Fruit fly (Drosophila melanogaster) whole organism: ENCODE results near the gene CG43083.

Experiments
- CG8478 ChIP-seq: fragments of >200 bp; optimal IDR thresholded peaks from 2 replicates; lab custom pipeline; 2018; ENCODE audit warnings: inconsistent platforms
- Dll ChIP-seq: fragments of >200 bp; optimal IDR thresholded peaks from 2 replicates; lab custom pipeline; 2017
- EcR ChIP-seq, 2 experiments: fragments of >200 bp; optimal IDR thresholded peaks; 2 replicates each; lab custom pipeline; 2017; ENCODE audit warnings: missing biosample characterization in 2 of 2, missing genetic modification characterization in 2 of 2, missing genetic modification reagents in 2 of 2
- pan ChIP-seq: fragments of >200 bp; optimal IDR thresholded peaks from 2 replicates; lab custom pipeline; 2017
- psq ChIP-seq: fragments of >200 bp; optimal IDR thresholded peaks from 2 replicates; lab custom pipeline; 2017
- usp ChIP-seq: fragments of >200 bp; optimal IDR thresholded peaks from 2 replicates; lab custom pipeline; 2017; ENCODE audit warnings: missing biosample characterization, missing genetic modification characterization, mixed read lengths

CG43083 gene

dm6 chr3L:15649561-15649960, 1.2 kb downstream of the CG43083 start, which contains the start of the genes Eig71Ea and Eig71Eb:
TSS of gene Eig71Ea (minus strand) at chr3L:15649661.
TSS of gene Eig71Eb (plus strand) at chr3L:15649936.
- TF ChIP-seq EcR (GFP tag; optimal IDR thresholded peaks at IDR 0.05; lab: Kevin White, UChicago) (no peak), usp (GFP tag; lab: Kevin White, UChicago) (no peak), Dll (lab: Kevin White, UChicago) (no peak), pan (no peak), psq (lab: Kevin White, UChicago) (no peak), CG8478 (lab: Kevin White, UChicago) (no peak)

dm6 chr3L:15650552-15650951, 2.2 kb downstream of the CG43083 start, which contains the start of gene CG43084:
TSS of gene CG43084 (plus strand) at chr3L:15650852.
- TF ChIP-seq psq (lab: Kevin White, UChicago) (no peak), pan (no peak), Dll (lab: Kevin White, UChicago) (no peak), usp (GFP tag; lab: Kevin White, UChicago) (no peak), EcR (GFP tag; optimal IDR thresholded peaks at IDR 0.05; lab: Kevin White, UChicago) (no peak), CG8478 (lab: Kevin White, UChicago) (no peak)

- TF ChIP-seq usp (GFP tag; lab: Kevin White, UChicago) (no peak), psq (lab: Kevin White, UChicago) (no peak), EcR (GFP tag; optimal IDR thresholded peaks at IDR 0.05; lab: Kevin White, UChicago) (no peak), pan (no peak), Dll (lab: Kevin White, UChicago) (no peak), CG8478 (lab: Kevin White, UChicago) (no peak)
Observed at dm6 chr3L:15652154-15652553, 3.8 kb downstream of the CG43083 start, which contains the start of the genes Eig71Ec and Eig71Ed. TSS of gene Eig71Ec (minus strand) at chr3L:15652254. TSS of gene Eig71Ed (plus strand) at chr3L:15652537.

DNA sequence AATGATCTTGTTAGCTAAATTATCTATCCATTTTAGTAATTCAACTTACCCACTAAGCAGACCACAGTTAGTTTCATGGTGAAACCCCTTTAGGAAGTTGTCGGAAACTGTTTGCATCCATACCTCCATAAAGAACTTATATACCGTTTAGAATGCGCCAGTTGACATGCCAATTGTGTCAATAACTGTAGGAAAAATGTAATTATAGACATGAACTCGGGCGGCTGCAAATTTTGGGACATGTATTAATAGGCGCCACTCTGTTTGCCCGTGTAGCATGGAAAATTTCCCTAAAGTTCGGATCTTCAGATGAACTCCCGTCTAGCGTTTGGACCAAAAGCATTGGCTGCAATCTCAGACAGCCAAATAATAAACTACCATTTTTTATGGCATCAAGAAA, 7.5 kb downstream of the CG43083 start, which contains the start of gene Eig71Ee:
TSS of gene Eig71Ee (minus strand) at position 101 of the 400 bp plus-strand sequence.
- TF ChIP-seq psq (lab: Kevin White, UChicago) (no peak), usp (GFP tag; lab: Kevin White, UChicago) (no peak), EcR (GFP tag; optimal IDR thresholded peaks at IDR 0.05; lab: Kevin White, UChicago) (no peak), pan (no peak), CG8478 (lab: Kevin White, UChicago) (no peak), Dll (lab: Kevin White, UChicago) (no peak)

- TF ChIP-seq CG8478 (lab: Kevin White, UChicago) = no peak
- TF ChIP-seq EcR (GFP tag; optimal IDR thresholded peaks at IDR 0.05; lab: Kevin White, UChicago) = no peak
- no peak for TF ChIP-seq Dll (lab: Kevin White, UChicago)
- TF ChIP-seq pan = no peak
- no peak for TF ChIP-seq usp (GFP tag; lab: Kevin White, UChicago)
- no peak for TF ChIP-seq psq (lab: Kevin White, UChicago)
Observed at dm6 chr3L:15657290-15657689, 8.9 kb downstream of the CG43083 start, which contains the start of the genes Eig71Ef and Eig71Eg. TSS of gene Eig71Ef (minus strand) at chr3L:15657390. TSS of gene Eig71Eg (plus strand) at chr3L:15657628.

dm6 chr3L:15659341-15659740, 11.0 kb downstream of the CG43083 start, which contains the start of the genes Eig71Eh and Eig71Ei:
TSS of gene Eig71Eh (minus strand) at chr3L:15659441.
TSS of gene Eig71Ei (plus strand) at chr3L:15659707.
- TF ChIP-seq EcR (GFP tag; optimal IDR thresholded peaks at IDR 0.05; lab: Kevin White, UChicago) (no peak), Dll (lab: Kevin White, UChicago) (no peak), pan (no peak), psq (lab: Kevin White, UChicago) (no peak), usp (GFP tag; lab: Kevin White, UChicago) (no peak), CG8478 (lab: Kevin White, UChicago) (no peak)

dm6 chr3L:15660915-15661314, 12.5 kb downstream of the CG43083 start, which contains the start of the genes Eig71Ej and Eig71Ek:
TSS of gene Eig71Ej (minus strand) at chr3L:15661015.
TSS of gene Eig71Ek (plus strand) at chr3L:15661248.
- TF ChIP-seq psq (lab: Kevin White, UChicago) (no peak), CG8478 (lab: Kevin White, UChicago) (no peak), usp (GFP tag; lab: Kevin White, UChicago) (no peak), EcR (GFP tag; optimal IDR thresholded peaks at IDR 0.05; lab: Kevin White, UChicago) (no peak), Dll (lab: Kevin White, UChicago) (no peak), pan (no peak)

- TF ChIP-seq psq (lab: Kevin White, UChicago) = no peak
Observed at dm6 chr3L:15661567-15661966, 13.2 kb downstream of the CG43083 start, which contains the start of gene CG43082. TSS of gene CG43082 (plus strand) at chr3L:15661867.

- TF ChIP-seq EcR (GFP tag; optimal IDR thresholded peaks at IDR 0.05; lab: Kevin White, UChicago) = no peak
- no peak for TF ChIP-seq Dll (lab: Kevin White, UChicago)
- TF ChIP-seq psq (lab: Kevin White, UChicago) = no peak
- TF ChIP-seq CG8478 (lab: Kevin White, UChicago) = no peak
- TF ChIP-seq pan = no peak
- TF ChIP-seq usp (GFP tag; lab: Kevin White, UChicago) = no peak
Observed at dm6 chr3L:15662510-15662909, 14.1 kb downstream of the CG43083 start.

dm6 chr3L:15664199-15664794, 15.9 kb downstream of the CG43083 start:
- no peak for TF ChIP-seq EcR (GFP tag; optimal IDR thresholded peaks at IDR 0.05; lab: Kevin White, UChicago)
- no peak for TF ChIP-seq pan
- no peak for TF ChIP-seq Dll (lab: Kevin White, UChicago)
- TF ChIP-seq usp (GFP tag; lab: Kevin White, UChicago) = no peak
- no peak for TF ChIP-seq CG8478 (lab: Kevin White, UChicago)

- TF ChIP-seq EcR (GFP tag; optimal IDR thresholded peaks at IDR 0.05; lab: Kevin White, UChicago) = no peak
- TF ChIP-seq CG8478 (lab: Kevin White, UChicago) = no peak
- no peak for TF ChIP-seq psq (lab: Kevin White, UChicago)
- TF ChIP-seq Dll (lab: Kevin White, UChicago) = no peak
- TF ChIP-seq usp (GFP tag; lab: Kevin White, UChicago) = no peak
- TF ChIP-seq pan = no peak
Observed at dm6 chr3L:15665741-15666140, 17.4 kb downstream of the CG43083 start.
